Fruit fly (Drosophila melanogaster): ENCODE measurements around the gene Med.
A peak's percentile ranks its signal among the peaks of the same experiment; 100 is the strongest.

Gene Med

dm6 chr3R:31605117-31605432, 5.8 kb upstream of the Med start (continued):
- TF ChIP-seq CG30020 (tag; optimal IDR thresholded peaks at IDR 0.05) (no peak), grn (GFP tag; optimal IDR thresholded peaks at IDR 0.05) (peak; percentile 49), CG11085 (GFP tag; IDR thresholded peaks at IDR 0.05) (no peak), CG6689 (GFP tag; IDR thresholded peaks at IDR 0.05) (no peak), Neu2 (GFP tag; optimal IDR thresholded peaks at IDR 0.05; ENCODE audit: borderline replicate concordance) (no peak), Pdp1 (GFP tag; optimal IDR thresholded peaks at IDR 0.05) (peak in 1 of 2 experiments; percentile 78), CG17328 (GFP tag; IDR thresholded peaks at IDR 0.05) (no peak), Rfx (GFP tag; IDR thresholded peaks at IDR 0.05) (peak; percentile 13; the same call in 1 of the 2 replicates), zfh2 (GFP tag; optimal IDR thresholded peaks at IDR 0.05) (no peak), hkb (optimal IDR thresholded peaks at IDR 0.05) (no peak), hkb (GFP tag; IDR thresholded peaks at IDR 0.05) (no peak), Sry-β (GFP tag; optimal IDR thresholded peaks at IDR 0.05) (no peak), crp (GFP tag; optimal IDR thresholded peaks at IDR 0.05) (no peak), gsb (GFP tag; IDR thresholded peaks at IDR 0.05) (no peak), bowl (GFP tag; IDR thresholded peaks at IDR 0.05) (no peak), ash1 (GFP tag; optimal IDR thresholded peaks at IDR 0.05) (no peak), CG18619 (GFP tag; optimal IDR thresholded peaks at IDR 0.05) (no peak), Aef1 (GFP tag; IDR thresholded peaks at IDR 0.05) (no peak), E2f2 (GFP tag; IDR thresholded peaks at IDR 0.05) (0 out of 2 replicates have a peak, but pooled peaks have one; percentile 9), vnd (GFP tag; IDR thresholded peaks at IDR 0.05; ENCODE audit: partially characterized antibody) (no peak), inv (GFP tag; IDR thresholded peaks at IDR 0.05; ENCODE audit: partially characterized antibody) (no peak), Bgb (GFP tag; IDR thresholded peaks at IDR 0.05; ENCODE audit: partially characterized antibody) (no peak), CG17186 (GFP tag; optimal IDR thresholded peaks at IDR 0.05) (no peak), dpn (GFP tag; optimal IDR thresholded peaks at IDR 0.05) (no peak), NfI (GFP tag; optimal IDR thresholded peaks at IDR 0.05) (no peak), Poxn (GFP tag; IDR thresholded peaks at IDR 0.05) (no peak), exex (tag; optimal IDR thresholded peaks at IDR 0.05) (peak; percentile 8), Gsc (GFP tag; IDR thresholded peaks at IDR 0.05) (no peak), Opbp (GFP tag; IDR thresholded peaks at IDR 0.05; ENCODE audit: partially characterized antibody) (no peak), maf-S (GFP tag; optimal IDR thresholded peaks at IDR 0.05) (no peak), CG12219 (GFP tag; optimal IDR thresholded peaks at IDR 0.05) (no peak), eve (GFP tag; optimal IDR thresholded peaks at IDR 0.05) (peak in 1 of 2 experiments; percentile 74), CG8290 (GFP tag; optimal IDR thresholded peaks at IDR 0.05) (no peak), CG8290 (tag; optimal IDR thresholded peaks at IDR 0.05) (peak in 1 of 2 experiments; percentile 8)

DNA sequence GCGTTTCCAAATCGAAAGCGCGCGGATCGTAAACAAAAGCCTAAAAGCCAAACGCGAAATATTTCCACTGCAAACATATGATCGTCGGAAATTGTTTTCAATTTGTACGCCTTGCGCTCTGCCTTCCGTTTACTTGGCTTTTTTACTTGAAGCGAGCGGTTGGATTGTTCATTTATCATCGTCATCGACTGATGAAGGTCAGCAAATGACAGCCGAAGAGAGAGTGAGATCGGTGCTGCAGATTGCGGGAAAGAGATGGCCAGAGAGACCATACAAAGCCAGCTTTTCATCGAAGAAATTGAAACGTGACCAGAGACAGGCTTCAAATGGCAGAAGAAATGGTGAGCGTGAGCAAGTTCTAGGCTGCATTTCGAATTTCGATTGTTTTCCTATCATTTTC, 5.1 kb upstream of the Med start:
- TF ChIP-seq Blimp-1 (GFP tag; optimal IDR thresholded peaks at IDR 0.05), result peak; percentile 58
- TF ChIP-seq grn (GFP tag; optimal IDR thresholded peaks at IDR 0.05), result peak; percentile 70
- no peak for TF ChIP-seq cas (GFP tag; IDR thresholded peaks at IDR 0.05)

DNA sequence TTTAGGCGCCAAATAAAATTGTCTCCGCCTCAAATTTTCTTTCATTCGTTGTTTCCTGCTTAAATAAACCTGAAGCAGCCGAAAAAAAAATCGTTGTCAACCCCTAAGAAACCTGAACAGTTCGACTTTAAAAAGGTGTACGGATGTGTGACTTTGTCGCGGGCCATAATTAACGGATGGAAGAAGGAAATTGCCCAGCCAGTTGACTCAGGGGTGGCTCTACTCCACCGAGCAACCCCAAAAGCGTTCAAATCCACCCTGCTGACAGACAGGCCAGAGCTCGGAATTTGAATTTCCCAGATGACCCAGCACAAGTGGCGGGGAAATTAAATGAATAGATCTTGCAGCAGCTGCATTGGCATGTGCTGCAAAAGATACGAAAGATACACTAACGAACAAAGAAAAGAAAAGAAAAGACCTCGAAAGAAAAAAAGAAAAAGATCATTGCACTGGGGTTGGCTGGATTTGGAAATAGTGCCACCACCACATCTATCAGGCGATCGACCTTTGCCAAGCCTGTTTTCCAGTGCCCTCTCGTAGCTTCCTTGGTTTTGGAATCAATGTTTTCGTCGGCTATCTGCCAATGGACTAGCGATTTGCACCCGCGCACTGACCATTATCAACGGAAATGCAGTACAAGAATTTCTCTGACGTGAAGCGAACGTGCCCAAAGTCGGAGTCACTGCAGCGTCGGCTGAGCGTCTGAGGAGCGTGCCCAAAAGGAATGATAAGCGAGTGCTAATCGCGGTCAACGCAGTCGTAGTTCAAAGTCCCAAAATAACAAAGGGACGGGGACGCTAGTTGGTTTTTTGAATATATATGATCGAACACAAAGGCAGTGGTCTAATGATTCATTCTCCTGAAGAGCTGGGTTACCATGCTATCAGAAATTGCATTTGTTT, 4.4 kb upstream of the Med start:
- TF ChIP-seq kah (GFP tag; optimal IDR thresholded peaks at IDR 0.05) (peak; percentile 4), HLHmδ (GFP tag; optimal IDR thresholded peaks at IDR 0.05) (peak; percentile 10), CG10274 (GFP tag; optimal IDR thresholded peaks at IDR 0.05) (no peak), trem (tag; optimal IDR thresholded peaks at IDR 0.05) (no peak), CG17361 (GFP tag; IDR thresholded peaks at IDR 0.05) (no peak), CG18476 (GFP tag; optimal IDR thresholded peaks at IDR 0.05) (no peak), Camta (GFP tag; optimal IDR thresholded peaks at IDR 0.05) (no peak), esg (GFP tag; conservative IDR thresholded peaks at IDR 0.05) (no peak), pros (GFP tag; optimal IDR thresholded peaks at IDR 0.05) (peak; percentile 93), B-H1 (GFP tag; IDR thresholded peaks at IDR 0.05) (no peak), trh (GFP tag; optimal IDR thresholded peaks at IDR 0.05) (no peak), lilli (GFP tag; optimal IDR thresholded peaks at IDR 0.05) (no peak), pan (optimal IDR thresholded peaks at IDR 0.05) (no peak), pan (GFP tag; optimal IDR thresholded peaks at IDR 0.05 in 1 of 2, IDR thresholded peaks at IDR 0.05 in 1 of 2) (no peak)
